Worm (Caenorhabditis elegans) whole organism, late embryonic: Measurements from ENCODE around the gene sel-2.

Experiments
- F13H6.1 ChIP-seq: sonication (generic microtip); optimal IDR thresholded peaks from 2 replicates; lab custom pipeline; 2016; ENCODE audit warnings: missing genetic modification characterization, missing compliant biosample characterization
- K02D7.2 ChIP-seq: sonication (generic microtip); optimal IDR thresholded peaks from 2 replicates; lab custom pipeline; 2017; ENCODE audit warnings: mild to moderate bottlenecking, missing genetic modification characterization, missing compliant biosample characterization
- T23F11.4 ChIP-seq: fragments of 200-800 bp; sonication (Bioruptor generic); optimal IDR thresholded peaks from 2 replicates; lab custom pipeline; 2018; ENCODE audit warnings: mild to moderate bottlenecking, missing genetic modification characterization, missing compliant biosample characterization
- Y22D7AL.16 ChIP-seq: sonication (generic microtip); optimal IDR thresholded peaks from 2 replicates; lab custom pipeline; 2016; ENCODE audit warnings: missing genetic modification characterization, missing compliant biosample characterization
- ahr-1 ChIP-seq: sonication (generic microtip); optimal IDR thresholded peaks from 2 replicates; lab custom pipeline; 2016; ENCODE audit warnings: missing genetic modification characterization, missing compliant biosample characterization
- ama-1 ChIP-seq: fragments of 150-350 bp; optimal IDR thresholded peaks from 2 replicates; lab custom pipeline; 2014
- ceh-18 ChIP-seq: sonication (generic microtip); optimal IDR thresholded peaks from 2 replicates; lab custom pipeline; 2016; ENCODE audit warnings: missing genetic modification characterization, missing compliant biosample characterization
- ceh-19 ChIP-seq: fragments of 200-800 bp; sonication (Bioruptor generic); optimal IDR thresholded peaks from 2 replicates; lab custom pipeline; 2018; ENCODE audit warnings: mild to moderate bottlenecking, missing genetic modification characterization, missing compliant biosample characterization
- ceh-2 ChIP-seq: sonication (generic microtip); optimal IDR thresholded peaks from 2 replicates; lab custom pipeline; 2016; ENCODE audit warnings: missing genotype, missing genetic modification characterization, missing compliant biosample characterization
- ceh-24 ChIP-seq: sonication (generic microtip); optimal IDR thresholded peaks from 2 replicates; lab custom pipeline; 2016; ENCODE audit warnings: mild to moderate bottlenecking, missing genetic modification characterization, missing compliant biosample characterization
- ceh-30 ChIP-seq: fragments of 150-350 bp; optimal IDR thresholded peaks from 2 replicates; lab custom pipeline; 2014; ENCODE audit warnings: missing biosample characterization, missing genetic modification characterization
- ceh-45 ChIP-seq: fragments of 200-800 bp; sonication (Bioruptor generic); IDR thresholded peaks from 2 replicates; pipeline ENCODE4 v1.3.6; 2022; ENCODE audit warnings: missing genetic modification reagents, missing genetic modification characterization, missing compliant biosample characterization
- ceh-6 ChIP-seq: fragments of 200-800 bp; sonication (Bioruptor generic); optimal IDR thresholded peaks from 2 replicates; lab custom pipeline; 2018; ENCODE audit warnings: mild to moderate bottlenecking, missing genetic modification characterization, missing compliant biosample characterization
- ceh-9 ChIP-seq: sonication (generic microtip); optimal IDR thresholded peaks from 2 replicates; lab custom pipeline; 2016; ENCODE audit warnings: mild to moderate bottlenecking, missing genetic modification characterization, inconsistent platforms, missing compliant biosample characterization
- dmd-4 ChIP-seq: sonication (generic microtip); optimal IDR thresholded peaks from 2 replicates; lab custom pipeline; 2016; ENCODE audit warnings: borderline replicate concordance, missing genetic modification characterization, missing compliant biosample characterization
- dve-1 ChIP-seq: sonication (generic microtip); optimal IDR thresholded peaks from 2 replicates; lab custom pipeline; 2017; ENCODE audit warnings: antibody characterized with exemption, mild to moderate bottlenecking, missing genetic modification characterization, missing compliant biosample characterization
- elt-2 ChIP-seq: sonication (generic microtip); optimal IDR thresholded peaks from 2 replicates; lab custom pipeline; 2016; ENCODE audit warnings: missing genetic modification reagents, missing genetic modification characterization, missing compliant biosample characterization
- elt-4 ChIP-seq: sonication (generic microtip); optimal IDR thresholded peaks from 2 replicates; lab custom pipeline; 2016; ENCODE audit warnings: missing genetic modification characterization, missing compliant biosample characterization
- ets-4 ChIP-seq: sonication (generic microtip); optimal IDR thresholded peaks from 2 replicates; lab custom pipeline; 2016; ENCODE audit warnings: missing genetic modification characterization, missing compliant biosample characterization
- hlh-13 ChIP-seq: fragments of 200-800 bp; sonication (Bioruptor generic); optimal IDR thresholded peaks from 2 replicates; lab custom pipeline; 2018; ENCODE audit warnings: mild to moderate bottlenecking, missing genetic modification characterization, missing compliant biosample characterization
- hlh-15 ChIP-seq: sonication (generic microtip); optimal IDR thresholded peaks from 2 replicates; lab custom pipeline; 2016; ENCODE audit warnings: missing genetic modification characterization, missing compliant biosample characterization
- hlh-30 ChIP-seq: sonication (generic microtip); optimal IDR thresholded peaks from 2 replicates; lab custom pipeline; 2017; ENCODE audit warnings: antibody characterized with exemption, missing genetic modification characterization, missing compliant biosample characterization; ENCODE audit not compliant: insufficient read depth
- hlh-6 ChIP-seq: sonication (generic microtip); optimal IDR thresholded peaks from 2 replicates; lab custom pipeline; 2016; ENCODE audit warnings: missing genotype, missing genetic modification characterization, missing compliant biosample characterization
- hlh-8 ChIP-seq: sonication (generic microtip); optimal IDR thresholded peaks from 2 replicates; lab custom pipeline; 2016; ENCODE audit warnings: missing genotype, missing genetic modification characterization, missing compliant biosample characterization
- lim-6 ChIP-seq: sonication (generic microtip); optimal IDR thresholded peaks from 2 replicates; lab custom pipeline; 2016; ENCODE audit warnings: missing genetic modification characterization, missing compliant biosample characterization
- lin-11 ChIP-seq: fragments of 200-800 bp; sonication (Bioruptor generic); optimal IDR thresholded peaks from 2 replicates; lab custom pipeline; 2018; ENCODE audit warnings: mild to moderate bottlenecking, missing genetic modification characterization, missing compliant biosample characterization
- madf-2 ChIP-seq: sonication (generic microtip); optimal IDR thresholded peaks from 2 replicates; lab custom pipeline; 2017; ENCODE audit warnings: missing genetic modification characterization, missing compliant biosample characterization
- nfya-1 ChIP-seq: sonication (generic microtip); optimal IDR thresholded peaks from 2 replicates; lab custom pipeline; 2017; ENCODE audit warnings: missing genetic modification characterization, mild to moderate bottlenecking, missing compliant biosample characterization, antibody characterized with exemption, moderate library complexity
- npax-4 ChIP-seq: sonication (generic microtip); optimal IDR thresholded peaks from 2 replicates; lab custom pipeline; 2016; ENCODE audit warnings: missing genetic modification characterization, missing compliant biosample characterization
- odd-2 ChIP-seq: sonication (generic microtip); optimal IDR thresholded peaks from 2 replicates; lab custom pipeline; 2017; ENCODE audit warnings: antibody characterized with exemption, mild to moderate bottlenecking, missing genetic modification characterization, missing compliant biosample characterization
- pag-3 ChIP-seq: sonication (generic microtip); optimal IDR thresholded peaks from 2 replicates; lab custom pipeline; 2016; ENCODE audit warnings: missing compliant biosample characterization, missing genetic modification characterization, borderline replicate concordance
- pax-1 ChIP-seq: fragments of 150-350 bp; optimal IDR thresholded peaks from 2 replicates; lab custom pipeline; 2014; ENCODE audit warnings: missing biosample characterization, missing genetic modification characterization
- ref-2 ChIP-seq: sonication (generic microtip); optimal IDR thresholded peaks from 2 replicates; lab custom pipeline; 2016; ENCODE audit warnings: missing genetic modification characterization, missing compliant biosample characterization
- sdc-2 ChIP-seq: sonication (generic microtip); optimal IDR thresholded peaks from 2 replicates; lab custom pipeline; 2016; ENCODE audit warnings: missing genotype, missing genetic modification characterization, missing compliant biosample characterization
- sox-2 ChIP-seq: fragments of 200-800 bp; sonication (Bioruptor generic); IDR thresholded peaks from 2 replicates; pipeline ENCODE4 v1.3.6; 2022; ENCODE audit warnings: missing genetic modification reagents, missing genetic modification characterization, missing compliant biosample characterization
- sox-4 ChIP-seq: sonication (generic microtip); optimal IDR thresholded peaks from 2 replicates; lab custom pipeline; 2017; ENCODE audit warnings: mild to moderate bottlenecking, missing genetic modification characterization, inconsistent platforms, missing compliant biosample characterization
- syd-9 ChIP-seq: sonication (generic microtip); optimal IDR thresholded peaks from 2 replicates; lab custom pipeline; 2016; ENCODE audit warnings: mild to moderate bottlenecking, missing genetic modification characterization, moderate library complexity, missing compliant biosample characterization
- tbx-7 ChIP-seq: sonication (generic microtip); optimal IDR thresholded peaks from 2 replicates; lab custom pipeline; 2016; ENCODE audit warnings: missing genotype, missing genetic modification characterization, missing compliant biosample characterization
- unc-42 ChIP-seq: sonication (generic microtip); optimal IDR thresholded peaks from 2 replicates; lab custom pipeline; 2016; ENCODE audit warnings: missing genotype, missing genetic modification characterization, missing compliant biosample characterization
- unc-55 ChIP-seq: sonication (generic microtip); optimal IDR thresholded peaks from 2 replicates; lab custom pipeline; 2017; ENCODE audit warnings: missing biosample characterization, missing genetic modification reagents, missing genetic modification characterization

Gene sel-2

ce11 chrIII:4626148-4626922, 14.2 kb upstream of the sel-2 start (continued):
- no peak for TF ChIP-seq syd-9 (tag; lab: Kevin White, UChicago)
- no peak for TF ChIP-seq ceh-2 (tag; lab: Kevin White, UChicago)
- no peak for TF ChIP-seq ahr-1
- TF ChIP-seq pax-1, result no peak
- TF ChIP-seq ceh-6, result peak; percentile 42
- no peak for TF ChIP-seq Y22D7AL.16 (tag; lab: Kevin White, UChicago)
- no peak for TF ChIP-seq hlh-13 (GFP tag; lab: Kevin White, UChicago)
- TF ChIP-seq odd-2 (tag; lab: Kevin White, UChicago), result no peak
- TF ChIP-seq ama-1, result no peak
- TF ChIP-seq sox-4, result no peak
- no peak for TF ChIP-seq ceh-24
- TF ChIP-seq pag-3 (tag; lab: Kevin White, UChicago), result no peak
- TF ChIP-seq tbx-7 (tag; lab: Kevin White, UChicago), result no peak
- no peak for TF ChIP-seq hlh-8
- no peak for TF ChIP-seq ets-4
- no peak for TF ChIP-seq elt-2 (tag; lab: Kevin White, UChicago)
- no peak for TF ChIP-seq lim-6
- peak; percentile 46 for TF ChIP-seq K02D7.2 (tag; lab: Kevin White, UChicago)
- no peak for TF ChIP-seq T23F11.4
- no peak for TF ChIP-seq madf-2 (tag; lab: Kevin White, UChicago)

DNA sequence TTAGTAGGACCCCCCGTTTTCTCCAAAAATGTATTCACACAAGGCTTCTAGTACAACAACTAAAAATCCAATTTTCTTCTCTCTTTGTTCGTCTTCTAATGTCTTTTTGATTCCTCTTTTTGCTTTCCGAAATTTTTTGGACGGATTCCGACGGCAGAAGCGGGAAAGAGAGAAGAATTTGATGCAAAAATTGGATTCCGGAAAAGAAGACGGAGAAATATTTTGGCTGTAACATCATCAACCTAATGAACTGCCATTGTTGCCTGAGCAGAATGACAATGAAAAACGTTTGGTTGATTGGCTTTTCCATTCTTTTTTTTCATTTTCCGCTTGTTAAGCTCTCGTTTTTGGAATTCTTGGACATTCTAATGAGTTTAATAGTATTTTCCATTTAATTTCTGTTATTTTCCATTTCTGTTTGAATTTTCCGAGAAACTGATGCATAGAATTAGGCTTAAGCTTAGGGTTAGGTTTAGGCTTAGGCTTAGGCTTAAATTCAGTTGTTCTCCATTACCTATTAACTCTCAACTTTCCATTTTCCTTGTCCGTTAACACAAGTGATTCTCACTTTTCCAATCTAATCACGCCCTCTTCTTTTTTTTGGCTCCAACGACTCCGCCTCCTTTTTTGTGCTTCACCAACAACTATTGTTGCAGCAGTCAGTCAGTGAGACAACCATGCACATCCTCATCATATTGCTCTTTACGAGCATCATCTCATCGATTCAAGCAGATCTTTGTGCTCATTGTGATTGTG, 10.4 kb upstream of the sel-2 start, which contains the start of gene lron-5:
TSS of gene lron-5 (plus strand) at position 655 of the 756 bp plus-strand sequence.
- TF ChIP-seq unc-42 (tag; lab: Kevin White, UChicago) (peak; percentile 45), sox-2 (GFP tag; lab: Robert Waterston, UW) (no peak), K02D7.2 (tag; lab: Kevin White, UChicago) (no peak), unc-55 (GFP tag; lab: Kevin White, UChicago) (no peak)

DNA sequence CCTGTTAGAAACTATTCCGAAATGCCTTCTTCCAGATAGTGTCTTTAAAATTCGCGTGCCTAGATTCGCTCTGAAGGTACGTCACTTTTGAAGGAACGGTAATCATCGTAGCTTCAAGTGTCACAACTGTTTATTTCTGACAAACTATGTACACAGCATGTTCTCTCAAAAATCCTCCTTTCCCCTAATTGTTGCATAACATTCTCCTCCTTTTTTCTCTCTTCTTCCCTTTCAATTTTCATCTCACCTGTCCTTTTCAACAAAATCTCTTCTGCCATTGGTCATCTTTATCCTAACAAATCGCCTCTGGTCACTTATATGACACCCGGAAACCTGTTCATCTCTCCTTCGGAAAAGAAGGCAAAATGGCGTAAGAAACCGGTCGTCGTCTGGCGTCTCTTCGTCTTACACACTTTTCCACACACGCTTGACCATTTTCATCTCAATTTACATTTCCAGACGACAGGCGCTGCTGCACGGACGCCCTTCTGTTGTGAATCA, 3.9 kb upstream of the sel-2 start, which contains the start of gene lips-3:
TSS of gene lips-3 (plus strand) at position 458 of the 501 bp plus-strand sequence.
- TF ChIP-seq hlh-30 (tag; lab: Kevin White, UChicago), result no peak
- TF ChIP-seq F13H6.1 (tag; lab: Kevin White, UChicago), result peak; percentile 1

- TF ChIP-seq pax-1 (no peak), ceh-45 (GFP tag; lab: Robert Waterston, UW) (no peak), hlh-8 (no peak), lin-11 (tag; lab: Kevin White, UChicago) (no peak), dmd-4 (tag; lab: Kevin White, UChicago) (no peak), sdc-2 (tag; lab: Kevin White, UChicago) (no peak), elt-4 (no peak)
Measured at ce11 chrIII:4603837-4604236, 8.3 kb downstream of the sel-2 start.

ce11 chrIII:4601286-4601685, 10.9 kb downstream of the sel-2 start:
- no peak for TF ChIP-seq ceh-19 (GFP tag; lab: Kevin White, UChicago)
- no peak for TF ChIP-seq sdc-2 (tag; lab: Kevin White, UChicago)
- TF ChIP-seq dmd-4 (tag; lab: Kevin White, UChicago), result no peak
- no peak for TF ChIP-seq elt-2 (tag; lab: Kevin White, UChicago)
- TF ChIP-seq ceh-2 (tag; lab: Kevin White, UChicago), result no peak
- TF ChIP-seq ceh-9 (tag; lab: Kevin White, UChicago), result no peak
- TF ChIP-seq ceh-30 (tag; lab: Kevin White, UChicago), result no peak
- no peak for TF ChIP-seq hlh-15
- TF ChIP-seq ref-2 (tag; lab: Kevin White, UChicago), result no peak
- no peak for TF ChIP-seq tbx-7 (tag; lab: Kevin White, UChicago)
- no peak for TF ChIP-seq nfya-1 (tag; lab: Kevin White, UChicago)
- TF ChIP-seq K02D7.2 (tag; lab: Kevin White, UChicago), result no peak
- TF ChIP-seq hlh-8, result no peak
- no peak for TF ChIP-seq hlh-6
- no peak for TF ChIP-seq ahr-1
- no peak for TF ChIP-seq dve-1
- TF ChIP-seq ama-1, result no peak
- TF ChIP-seq sox-4, result no peak
- no peak for TF ChIP-seq ceh-18 (tag; lab: Kevin White, UChicago)
- TF ChIP-seq npax-4 (tag; lab: Kevin White, UChicago), result no peak
